Worm (Caenorhabditis elegans): ENCODE measurements around the gene Y49F6A.12.

DNA sequence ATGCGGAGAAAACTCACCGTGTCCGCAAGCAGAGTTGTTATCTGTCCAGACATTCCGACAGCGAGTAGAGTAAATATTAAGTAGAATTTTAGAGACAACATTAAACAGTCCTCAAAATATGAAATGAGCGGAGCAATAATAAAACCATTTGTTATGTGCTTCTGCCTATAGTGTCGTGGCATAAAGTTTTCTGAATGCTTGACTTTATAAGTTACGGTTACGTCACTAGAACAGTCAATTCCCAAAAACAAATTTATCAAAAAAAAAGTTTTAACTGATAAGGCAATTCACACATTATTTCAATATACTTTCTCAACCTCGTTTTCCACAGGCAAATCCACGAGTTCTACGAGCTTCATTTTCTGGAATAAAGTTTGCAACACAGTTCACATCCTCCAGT lies 26.3 kb upstream of the Y49F6A.12 start, which contains the start of gene clec-127:
- no peak for TF ChIP-seq ama-1 (optimal IDR thresholded peaks at IDR 0.05)
- TF ChIP-seq ztf-4 (tag; optimal IDR thresholded peaks at IDR 0.05) = no peak
